Worm (Caenorhabditis elegans): Measurements from ENCODE around the gene C34C6.3.

C34C6.3 gene

DNA sequence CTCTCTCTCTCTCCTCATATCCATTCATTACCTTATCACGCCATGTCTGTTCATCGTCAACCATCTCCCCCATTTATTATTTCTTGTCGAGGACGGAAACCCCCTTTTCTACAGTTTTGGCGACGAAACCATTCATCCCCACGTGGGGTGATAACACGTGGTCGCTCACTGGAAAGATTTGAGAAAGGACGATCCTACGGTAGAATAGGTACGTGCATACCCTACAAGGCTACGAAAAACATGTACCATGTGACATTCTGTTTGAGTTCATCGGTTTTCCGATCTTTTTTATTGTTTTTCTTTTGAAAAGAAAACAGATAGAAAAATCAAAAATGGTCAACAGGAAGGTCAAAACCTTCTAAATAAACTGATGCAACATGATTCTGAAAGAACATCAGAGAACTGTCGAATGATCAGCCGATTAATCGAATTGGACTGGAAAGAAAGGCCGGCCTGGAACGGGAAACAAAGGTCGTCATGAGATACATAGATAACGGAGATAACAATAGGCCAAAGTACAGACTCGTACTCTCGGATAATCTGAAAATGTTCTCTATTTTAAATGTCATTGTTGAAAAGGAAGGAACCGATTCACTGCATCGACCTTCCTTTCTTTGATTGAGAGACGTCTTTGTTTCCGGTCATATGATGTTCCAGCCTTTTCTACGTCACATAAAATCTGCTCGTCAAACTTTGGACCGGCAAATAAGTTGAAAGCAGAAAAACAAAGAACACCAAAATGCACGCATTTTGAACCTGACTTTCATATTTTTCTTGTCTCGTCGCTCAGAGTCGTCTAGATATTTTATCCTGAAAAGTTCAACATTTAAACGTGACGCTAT, 50.5 kb downstream of the C34C6.3 start (continued):
- TF ChIP-seq madf-5 (GFP tag; IDR thresholded peaks at IDR 0.05) (no peak), unc-130 (GFP tag; optimal IDR thresholded peaks at IDR 0.05) (no peak), unc-39 (tag; optimal IDR thresholded peaks at IDR 0.05) (no peak), lin-38 (GFP tag; IDR thresholded peaks at IDR 0.05) (no peak), Y105C5A.15 (GFP tag; IDR thresholded peaks at IDR 0.05) (no peak), nhr-111 (GFP tag; optimal IDR thresholded peaks at IDR 0.05) (no peak), ceh-28 (tag; optimal IDR thresholded peaks at IDR 0.05) (no peak), daf-12 (tag; optimal IDR thresholded peaks at IDR 0.05) (no peak), snpc-4 (tag; optimal IDR thresholded peaks at IDR 0.05) (no peak), mes-2 (tag; optimal IDR thresholded peaks at IDR 0.05; ENCODE audit: poor library complexity, severe bottlenecking) (peak; percentile 15), pqm-1 (tag; optimal IDR thresholded peaks at IDR 0.05) (no peak), hmg-1.1 (GFP tag; IDR thresholded peaks at IDR 0.05) (0 out of 2 replicates have a peak, but pooled peaks have one; percentile 8), nhr-25 (tag; optimal IDR thresholded peaks at IDR 0.05; ENCODE audit: borderline replicate concordance, insufficient read depth) (peak; percentile 66), R02D3.7 (tag; optimal IDR thresholded peaks at IDR 0.05) (no peak), snpc-1.2 (GFP tag; IDR thresholded peaks at IDR 0.05) (no peak), zip-11 (GFP tag; IDR thresholded peaks at IDR 0.05) (no peak), ctbp-1 (GFP tag; IDR thresholded peaks at IDR 0.05) (no peak), zag-1 (tag; optimal IDR thresholded peaks at IDR 0.05) (no peak), lir-3 (tag; optimal IDR thresholded peaks at IDR 0.05) (no peak), tra-1 (GFP tag; IDR thresholded peaks at IDR 0.05) (peak; percentile 77), set-16 (GFP tag; IDR thresholded peaks at IDR 0.05) (no peak), nhr-41 (GFP tag; IDR thresholded peaks at IDR 0.05) (no peak), lin-15B (tag; optimal IDR thresholded peaks at IDR 0.05) (no peak), F37D6.2 (tag; optimal IDR thresholded peaks at IDR 0.05) (no peak), lin-39 (tag; optimal IDR thresholded peaks at IDR 0.05) (no peak), php-3 (GFP tag; IDR thresholded peaks at IDR 0.05) (peak; percentile 59), nhr-10 (tag; optimal IDR thresholded peaks at IDR 0.05) (no peak), T26A8.4 (GFP tag; IDR thresholded peaks at IDR 0.05) (no peak), daf-8 (GFP tag; IDR thresholded peaks at IDR 0.05) (no peak), F10B5.3 (tag; optimal IDR thresholded peaks at IDR 0.05) (no peak), Y5F2A.4 (GFP tag; optimal IDR thresholded peaks at IDR 0.05) (no peak), ceh-82 (tag; optimal IDR thresholded peaks at IDR 0.05) (no peak), duxl-1 (tag; optimal IDR thresholded peaks at IDR 0.05; ENCODE audit: poor library complexity) (no peak), lin-1 (GFP tag; IDR thresholded peaks at IDR 0.05) (peak; percentile 74), unc-62 (GFP tag; optimal IDR thresholded peaks at IDR 0.05 in 1 of 2) (peak in 1 of 2 experiments; percentile 99), unc-62 (tag; optimal IDR thresholded peaks at IDR 0.05) (no peak), nhr-28 (tag; optimal IDR thresholded peaks at IDR 0.05) (peak; percentile 94), ces-1 (GFP tag; optimal IDR thresholded peaks at IDR 0.05) (no peak), ztf-11 (tag; optimal IDR thresholded peaks at IDR 0.05) (no peak), T20F7.1 (GFP tag; optimal IDR thresholded peaks at IDR 0.05) (no peak), pha-4 (GFP tag; IDR thresholded peaks at IDR 0.05) (peak; percentile 49; the same call in 1 of the 2 replicates), pha-4 (tag; optimal IDR thresholded peaks at IDR 0.05) (no peak), nhr-42 (GFP tag; IDR thresholded peaks at IDR 0.05) (no peak), lin-29 (GFP tag; IDR thresholded peaks at IDR 0.05) (no peak), zip-2 (tag; optimal IDR thresholded peaks at IDR 0.05) (no peak), lsy-2 (tag; optimal IDR thresholded peaks at IDR 0.05) (peak in 1 of 2 experiments; percentile 58), daf-19 (GFP tag; conservative IDR thresholded peaks at IDR 0.05) (no peak), gei-8 (GFP tag; optimal IDR thresholded peaks at IDR 0.05) (peak; percentile 79), spr-3 (GFP tag; optimal IDR thresholded peaks at IDR 0.05) (no peak), rbr-2 (tag; optimal IDR thresholded peaks at IDR 0.05) (peak; percentile 1)
